Worm (Caenorhabditis elegans) whole organism, L4 larva: ENCODE data around the gene T10G3.1.
A peak's percentile ranks its signal among the peaks of the same experiment; 100 is the strongest.

Experiments
- F10B5.3 ChIP-seq: sonication (generic microtip); optimal IDR thresholded peaks from 2 replicates; lab custom pipeline; 2016; ENCODE audit warnings: mild to moderate bottlenecking, missing genetic modification characterization, missing compliant biosample characterization
- F49E8.2 ChIP-seq: sonication (generic microtip); optimal IDR thresholded peaks from 2 replicates; lab custom pipeline; 2016; ENCODE audit warnings: missing compliant biosample characterization, mild to moderate bottlenecking, missing genetic modification characterization, borderline replicate concordance
- Y105C5A.15 ChIP-seq: fragments of 200-800 bp; sonication (Bioruptor generic); IDR thresholded peaks from 2 replicates; pipeline ENCODE4 v1.3.6; 2022; ENCODE audit warnings: missing genetic modification characterization, missing compliant biosample characterization
- ZK337.2 ChIP-seq: fragments of 200-800 bp; sonication (Bioruptor generic); IDR thresholded peaks from 2 replicates; pipeline ENCODE4 v1.3.6; 2022; ENCODE audit warnings: missing genetic modification reagents, missing genetic modification characterization, missing compliant biosample characterization
- aha-1 ChIP-seq: fragments of 150-350 bp; peaks from one replicate; lab custom pipeline; 2014; ENCODE audit warnings: missing biosample characterization, missing genetic modification characterization
- ama-1 ChIP-seq: fragments of 150-350 bp; optimal IDR thresholded peaks from 2 replicates; lab custom pipeline; 2014; ENCODE audit warnings: inconsistent platforms, mixed read lengths
- arid-1 ChIP-seq: fragments of 200-800 bp; sonication (Bioruptor generic); conservative IDR thresholded peaks from 2 replicates; pipeline ENCODE4 v1.3.6; 2022; ENCODE audit warnings: missing genetic modification reagents, missing genetic modification characterization, missing compliant biosample characterization
- ceh-20 ChIP-seq: fragments of 200-800 bp; sonication (Bioruptor generic); IDR thresholded peaks from 2 replicates; pipeline ENCODE4 v1.3.6; 2022; ENCODE audit warnings: missing genetic modification reagents, missing genetic modification characterization, missing compliant biosample characterization
- ceh-32 ChIP-seq: sonication (generic microtip); optimal IDR thresholded peaks from 2 replicates; lab custom pipeline; 2016; ENCODE audit warnings: mild to moderate bottlenecking, missing genetic modification characterization, missing compliant biosample characterization; ENCODE audit not compliant: poor library complexity
- ceh-82 ChIP-seq: sonication (generic microtip); optimal IDR thresholded peaks from 2 replicates; lab custom pipeline; 2017; ENCODE audit warnings: missing biosample characterization, missing genetic modification characterization
- daf-19 ChIP-seq: fragments of 200-800 bp; sonication (Bioruptor generic); conservative IDR thresholded peaks from 2 replicates; pipeline ENCODE4 v1.3.6; 2022; ENCODE audit warnings: missing genetic modification characterization, missing compliant biosample characterization
- daf-8 ChIP-seq: fragments of 200-800 bp; sonication (Bioruptor generic); IDR thresholded peaks from 2 replicates; pipeline ENCODE4 v1.3.6; 2022; ENCODE audit warnings: missing genetic modification characterization, missing compliant biosample characterization
- dmd-6 ChIP-seq: fragments of 200-800 bp; sonication (Bioruptor generic); IDR thresholded peaks from 2 replicates; pipeline ENCODE4 v1.3.6; 2022; ENCODE audit warnings: missing genetic modification reagents, missing genetic modification characterization, missing compliant biosample characterization
- dmd-8 ChIP-seq: fragments of 200-800 bp; sonication (Bioruptor generic); IDR thresholded peaks from 2 replicates; pipeline ENCODE4 v1.3.6; 2022; ENCODE audit warnings: missing genetic modification characterization, missing compliant biosample characterization
- dpl-1 ChIP-seq: fragments of 150-350 bp; optimal IDR thresholded peaks from 2 replicates; lab custom pipeline; 2014; ENCODE audit warnings: missing biosample characterization, missing genetic modification reagents, missing genetic modification characterization
- egl-27 ChIP-seq: sonication (generic microtip); optimal IDR thresholded peaks from 3 replicates; lab custom pipeline; 2017; ENCODE audit warnings: missing biosample characterization, missing genetic modification reagents, missing genetic modification characterization
- egl-43 ChIP-seq: fragments of 200-800 bp; sonication (Bioruptor generic); IDR thresholded peaks from 2 replicates; pipeline ENCODE4 v1.3.6; 2022; ENCODE audit warnings: missing genetic modification reagents, missing genetic modification characterization, missing compliant biosample characterization
- fkh-10 ChIP-seq: fragments of 150-350 bp; optimal IDR thresholded peaks from 2 replicates; lab custom pipeline; 2014; ENCODE audit warnings: missing biosample characterization, missing genetic modification reagents, missing genetic modification characterization
- fos-1 ChIP-seq: fragments of 150-350 bp; optimal IDR thresholded peaks from 2 replicates; lab custom pipeline; 2014; ENCODE audit warnings: missing biosample characterization, missing genetic modification characterization
- gei-8 ChIP-seq: fragments of 200-800 bp; sonication (Bioruptor generic); optimal IDR thresholded peaks from 2 replicates; lab custom pipeline; 2018; ENCODE audit warnings: mild to moderate bottlenecking, missing genetic modification characterization, missing compliant biosample characterization
- hif-1 ChIP-seq, 2 experiments: sonication (generic microtip); optimal IDR thresholded peaks; 2 replicates each; lab custom pipeline; 2016 to 2017; ENCODE audit warnings: missing compliant biosample characterization in 2 of 2, missing genetic modification characterization in 2 of 2, missing genetic modification reagents in 2 of 2, missing genotype in 2 of 2, mild to moderate bottlenecking in 1 of 2
- jun-1 ChIP-seq: fragments of 150-350 bp; optimal IDR thresholded peaks from 2 replicates; lab custom pipeline; 2014; ENCODE audit warnings: missing biosample characterization, missing genetic modification reagents, missing genetic modification characterization
- lim-7 ChIP-seq: fragments of 200-800 bp; sonication (Bioruptor generic); IDR thresholded peaks from 2 replicates; pipeline ENCODE4 v1.3.6; 2022; ENCODE audit warnings: missing genetic modification characterization, missing compliant biosample characterization
- lin-13 ChIP-seq: fragments of 150-350 bp; optimal IDR thresholded peaks from 2 replicates; lab custom pipeline; 2014; ENCODE audit warnings: missing biosample characterization, missing genetic modification reagents, missing genetic modification characterization
- lin-38 ChIP-seq: fragments of 200-800 bp; sonication (Bioruptor generic); IDR thresholded peaks from 2 replicates; pipeline ENCODE4 v1.3.6; 2022; ENCODE audit warnings: missing genetic modification reagents, missing genetic modification characterization, missing compliant biosample characterization
- lir-3 ChIP-seq: sonication (generic microtip); optimal IDR thresholded peaks from 2 replicates; lab custom pipeline; 2016; ENCODE audit warnings: mild to moderate bottlenecking, missing genetic modification characterization, missing compliant biosample characterization
- madf-5 ChIP-seq, 2 experiments: fragments of 200-800 bp; sonication (Bioruptor generic); IDR thresholded peaks; 2 replicates each; pipeline ENCODE4 v1.3.6; 2022; ENCODE audit warnings: missing compliant biosample characterization in 2 of 2, missing genetic modification characterization in 2 of 2
- mdl-1 ChIP-seq, 2 experiments: fragments of 150-350 bp in 1 of 2; sonication (generic microtip) in 1 of 2; optimal IDR thresholded peaks; 2 replicates each; lab custom pipeline; 2014 to 2017; ENCODE audit warnings: missing biosample characterization in 2 of 2, missing genetic modification characterization in 2 of 2
- mdt-29 ChIP-seq: fragments of 200-800 bp; sonication (Bioruptor generic); IDR thresholded peaks from 2 replicates; pipeline ENCODE4 v1.3.6; 2022; ENCODE audit warnings: missing genetic modification reagents, missing genetic modification characterization, missing compliant biosample characterization
- nhr-10 ChIP-seq: fragments of 150-350 bp; optimal IDR thresholded peaks from 2 replicates; lab custom pipeline; 2014; ENCODE audit warnings: missing biosample characterization, missing genetic modification characterization
- nhr-111 ChIP-seq: fragments of 200-800 bp; sonication (Bioruptor generic); optimal IDR thresholded peaks from 2 replicates; lab custom pipeline; 2018; ENCODE audit warnings: mild to moderate bottlenecking, missing genetic modification characterization, missing compliant biosample characterization
- nhr-28 ChIP-seq: fragments of 150-350 bp; optimal IDR thresholded peaks from 2 replicates; lab custom pipeline; 2014; ENCODE audit warnings: missing biosample characterization, missing genetic modification characterization
- nhr-48 ChIP-seq: sonication (generic microtip); optimal IDR thresholded peaks from 2 replicates; lab custom pipeline; 2016; ENCODE audit warnings: mild to moderate bottlenecking, missing genetic modification characterization, missing compliant biosample characterization
- nhr-77 ChIP-seq: fragments of 150-350 bp; optimal IDR thresholded peaks from 2 replicates; lab custom pipeline; 2014; ENCODE audit warnings: missing biosample characterization, missing genetic modification characterization
- pha-4 ChIP-seq, 2 experiments: fragments of 150-350 bp in 1 of 2; fragments of 200-800 bp in 1 of 2; sonication (Bioruptor generic) in 1 of 2; IDR thresholded peaks in 1 of 2; optimal IDR thresholded peaks in 1 of 2; 2 replicates each; pipeline versions ENCODE4 v1.3.6 to Lab custom; 2014 to 2022; ENCODE audit warnings: missing genetic modification characterization in 2 of 2, missing genetic modification reagents in 2 of 2, missing biosample characterization in 1 of 2, missing compliant biosample characterization in 1 of 2
- pqm-1 ChIP-seq: sonication (generic microtip); optimal IDR thresholded peaks from 2 replicates; lab custom pipeline; 2017; ENCODE audit warnings: missing biosample characterization, missing genetic modification characterization
- sdz-12 ChIP-seq: fragments of 200-800 bp; sonication (Bioruptor generic); optimal IDR thresholded peaks from 2 replicates; lab custom pipeline; 2018; ENCODE audit warnings: mild to moderate bottlenecking, missing genetic modification characterization, missing compliant biosample characterization
- set-16 ChIP-seq: fragments of 200-800 bp; sonication (Bioruptor generic); IDR thresholded peaks from 2 replicates; pipeline ENCODE4 v1.3.6; 2022; ENCODE audit warnings: missing genetic modification reagents, missing genetic modification characterization, missing compliant biosample characterization
- snpc-1.2 ChIP-seq: fragments of 200-800 bp; sonication (Bioruptor generic); IDR thresholded peaks from 2 replicates; pipeline ENCODE4 v1.3.6; 2022; ENCODE audit warnings: missing genetic modification reagents, missing genetic modification characterization, missing compliant biosample characterization
- snpc-4 ChIP-seq: fragments of 150-350 bp; optimal IDR thresholded peaks from 2 replicates; lab custom pipeline; 2014; ENCODE audit warnings: missing biosample characterization, missing genetic modification characterization
- spr-1 ChIP-seq: sonication (generic microtip); optimal IDR thresholded peaks from 2 replicates; lab custom pipeline; 2016; ENCODE audit warnings: mild to moderate bottlenecking, missing genetic modification characterization, missing compliant biosample characterization
- spr-3 ChIP-seq: fragments of 200-800 bp; sonication (Bioruptor generic); optimal IDR thresholded peaks from 2 replicates; lab custom pipeline; 2018; ENCODE audit warnings: mild to moderate bottlenecking, missing genetic modification characterization, missing compliant biosample characterization
- tag-97 ChIP-seq: fragments of 200-800 bp; sonication (Bioruptor generic); IDR thresholded peaks from 2 replicates; pipeline ENCODE4 v1.3.6; 2022; ENCODE audit warnings: missing genetic modification characterization, missing compliant biosample characterization
- tra-1 ChIP-seq: fragments of 200-800 bp; sonication (Bioruptor generic); IDR thresholded peaks from 2 replicates; pipeline ENCODE4 v1.3.6; 2022; ENCODE audit warnings: missing genetic modification reagents, missing genetic modification characterization, missing compliant biosample characterization
- unc-130 ChIP-seq: sonication (generic microtip); optimal IDR thresholded peaks from 2 replicates; lab custom pipeline; 2016; ENCODE audit warnings: missing genetic modification reagents, missing genetic modification characterization, missing compliant biosample characterization
- vab-7 ChIP-seq: fragments of 200-800 bp; sonication (Bioruptor generic); IDR thresholded peaks from 2 replicates; pipeline ENCODE4 v1.3.6; 2022; ENCODE audit warnings: missing genetic modification reagents, missing genetic modification characterization, missing compliant biosample characterization
- zfp-3 ChIP-seq: fragments of 200-800 bp; sonication (Bioruptor generic); conservative IDR thresholded peaks from 2 replicates; pipeline ENCODE4 v1.3.6; 2022; ENCODE audit warnings: missing genetic modification reagents, missing genetic modification characterization, missing compliant biosample characterization
- zip-11 ChIP-seq: fragments of 200-800 bp; sonication (Bioruptor generic); IDR thresholded peaks from 2 replicates; pipeline ENCODE4 v1.3.6; 2022; ENCODE audit warnings: missing genetic modification characterization, missing compliant biosample characterization
- zip-2 ChIP-seq: fragments of 150-350 bp; optimal IDR thresholded peaks from 2 replicates; lab custom pipeline; 2014; ENCODE audit warnings: missing biosample characterization, missing genetic modification characterization
- ztf-11 ChIP-seq: fragments of 150-350 bp; optimal IDR thresholded peaks from 2 replicates; lab custom pipeline; 2014; ENCODE audit warnings: missing biosample characterization, missing genetic modification characterization

Gene T10G3.1

DNA sequence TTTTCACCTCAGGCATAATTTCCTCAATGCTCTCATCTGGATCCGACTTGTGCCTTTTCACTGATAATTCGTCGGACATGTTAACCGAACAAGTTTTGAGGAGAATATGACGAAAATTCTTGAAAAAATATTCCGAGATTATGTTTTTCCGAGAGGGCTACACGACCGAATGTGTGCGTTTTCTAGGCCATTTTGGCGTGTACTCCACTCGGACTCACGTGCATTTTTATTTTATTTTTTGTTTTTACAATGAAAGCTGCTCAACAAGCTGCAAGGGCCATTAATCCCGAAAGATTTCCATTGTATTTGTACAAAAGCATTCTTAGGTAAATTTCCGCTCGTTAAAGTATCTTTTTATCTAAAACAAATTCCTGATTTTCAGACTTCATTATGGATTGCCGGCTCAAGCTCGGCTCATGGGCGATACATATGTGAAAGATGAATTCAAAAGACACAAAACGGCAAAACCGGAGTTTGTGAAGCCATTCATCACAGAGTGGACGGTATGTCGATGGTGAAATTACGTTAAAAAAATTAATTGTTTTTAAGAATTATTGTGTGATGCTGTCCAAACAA lies 5.2 kb downstream of the T10G3.1 start, which contains the start of the genes F25H9.6 and F25H9.7:
Gene F25H9.6, minus strand, starts transcription at position 172 of the 576 bp plus-strand sequence.
Gene F25H9.7, plus strand, starts transcription at position 187 of the 576 bp plus-strand sequence.
- TF ChIP-seq hif-1 (tag; optimal IDR thresholded peaks at IDR 0.05; lab: Kevin White, UChicago) (peak; percentile 2 to 96), nhr-111 (peak; percentile 45), daf-19 (0 out of 2 replicates have a peak, but pooled peaks have one; percentile 33), nhr-28 (tag; lab: Kevin White, UChicago) (peak; percentile 13), F49E8.2 (tag; lab: Kevin White, UChicago) (peak; percentile 79), pqm-1 (tag; lab: Kevin White, UChicago) (no peak), arid-1 (GFP tag; lab: Robert Waterston, UW) (peak; percentile 60; the same call in 1 of the 2 replicates), lin-38 (peak; percentile 79), spr-3 (peak; percentile 53), zip-2 (peak; percentile 11), dmd-6 (GFP tag; lab: Robert Waterston, UW) (peak; percentile 93), egl-27 (tag; lab: Kevin White, UChicago) (no peak), F10B5.3 (tag; lab: Kevin White, UChicago) (peak; percentile 44), nhr-77 (tag; lab: Kevin White, UChicago) (peak; percentile 58), dpl-1 (GFP tag; lab: Kevin White, UChicago) (peak; percentile 77), tag-97 (peak; percentile 90; the same call in 1 of the 2 replicates), nhr-10 (tag; lab: Kevin White, UChicago) (no peak), snpc-1.2 (no peak; the same call in 1 of the 2 replicates), lir-3 (tag; lab: Kevin White, UChicago) (peak; percentile 1), ztf-11 (tag; lab: Kevin White, UChicago) (no peak), ZK337.2 (GFP tag; lab: Robert Waterston, UW) (peak; percentile 99), mdl-1 (tag; optimal IDR thresholded peaks at IDR 0.05; lab: Kevin White, UChicago) (peak; percentile 72 to 91), lim-7 (GFP tag; lab: Robert Waterston, UW) (no peak), nhr-48 (tag; lab: Kevin White, UChicago) (peak; percentile 38), gei-8 (peak; percentile 45), aha-1 (tag; lab: Kevin White, UChicago) (peak; percentile 91), spr-1 (tag; lab: Kevin White, UChicago) (peak; percentile 59), jun-1 (tag; lab: Kevin White, UChicago) (no peak), daf-8 (GFP tag; lab: Robert Waterston, UW) (no peak), vab-7 (GFP tag; lab: Robert Waterston, UW) (peak; percentile 57; the same call in 1 of the 2 replicates), unc-130 (GFP tag; lab: Kevin White, UChicago) (peak; percentile 97), sdz-12 (peak; percentile 93), zip-11 (no peak), madf-5 (GFP tag; IDR thresholded peaks at IDR 0.05; lab: Robert Waterston, UW) (peak in 1 of 2 experiments; percentile 40; a peak in 1 of 4 replicates), lin-13 (GFP tag; lab: Kevin White, UChicago) (peak; percentile 66), Y105C5A.15 (GFP tag; lab: Robert Waterston, UW) (no peak), ama-1 (lab: Kevin White, UChicago) (no peak), egl-43 (GFP tag; lab: Robert Waterston, UW) (no peak), pha-4 (GFP tag; IDR thresholded peaks at IDR 0.05; lab: Robert Waterston, UW) (peak; percentile 36; the same call in 1 of the 2 replicates), pha-4 (tag; optimal IDR thresholded peaks at IDR 0.05; lab: Kevin White, UChicago) (no peak), snpc-4 (tag; lab: Kevin White, UChicago) (no peak), mdt-29 (peak; percentile 69; the same call in 1 of the 2 replicates), ceh-32 (tag; lab: Kevin White, UChicago) (no peak), set-16 (GFP tag; lab: Robert Waterston, UW) (no peak), ceh-20 (GFP tag; lab: Robert Waterston, UW) (peak; percentile 83), ceh-82 (tag; lab: Kevin White, UChicago) (no peak), zfp-3 (GFP tag; lab: Robert Waterston, UW) (peak; percentile 62; the same call in 1 of the 2 replicates), fkh-10 (GFP tag; lab: Kevin White, UChicago) (no peak), fos-1 (no peak), dmd-8 (GFP tag; lab: Robert Waterston, UW) (0 out of 2 replicates have a peak, but pooled peaks have one; percentile 12), tra-1 (GFP tag; lab: Robert Waterston, UW) (peak; percentile 79; the same call in 1 of the 2 replicates)
